Worm (Caenorhabditis elegans): ENCODE results near the gene Y47D3A.14.

DNA sequence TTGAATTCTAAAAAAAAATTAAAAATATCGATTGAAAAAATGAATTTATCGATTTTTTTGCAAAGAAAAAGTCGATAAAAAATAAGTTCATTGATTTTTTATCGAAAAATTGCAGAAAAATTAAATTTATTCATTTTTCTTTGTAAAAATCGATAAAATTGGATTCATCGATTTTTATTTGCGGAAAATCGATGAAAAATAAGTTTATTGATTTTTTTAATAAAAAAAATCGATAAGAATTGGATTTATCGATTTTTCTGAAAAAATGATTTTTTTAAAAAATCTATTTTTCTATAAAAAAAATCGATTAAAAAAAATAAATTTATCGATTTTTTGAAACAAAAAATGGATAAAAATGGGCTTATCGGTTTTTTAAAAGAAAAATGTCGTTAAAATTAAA lies 43.3 kb upstream of the Y47D3A.14 start:
- TF ChIP-seq ceh-28 (tag; optimal IDR thresholded peaks at IDR 0.05) (peak; percentile 92), snpc-4 (tag; optimal IDR thresholded peaks at IDR 0.05) (no peak), nhr-28 (tag; optimal IDR thresholded peaks at IDR 0.05) (no peak), lir-3 (tag; optimal IDR thresholded peaks at IDR 0.05) (no peak)
